Fruit fly (Drosophila melanogaster): ENCODE measurements around the gene Larp4B.

Larp4B gene

DNA sequence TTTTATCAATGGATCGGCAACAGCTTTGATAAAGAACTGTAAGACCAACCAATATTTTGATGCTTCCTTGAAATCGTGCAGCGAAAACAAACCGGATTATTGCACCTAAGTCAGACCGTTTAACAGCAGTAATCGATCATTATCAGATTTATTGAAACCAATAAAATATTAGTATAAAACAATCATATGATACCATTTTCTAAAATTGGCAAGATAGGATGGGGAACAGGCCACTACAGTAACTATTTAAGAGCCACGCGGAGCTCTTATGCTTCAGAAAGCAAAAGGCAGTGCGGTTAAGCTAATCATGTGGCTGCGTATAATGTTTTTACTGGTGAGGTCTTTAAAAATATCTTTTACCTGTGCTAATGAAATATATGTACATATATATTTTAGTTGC lies 38.3 kb upstream of the Larp4B start, which contains the start of gene CG32284:
Gene CG32284, plus strand, starts transcription at position 301 of the 400 bp plus-strand sequence.
- TF ChIP-seq CG10348 (GFP tag; IDR thresholded peaks at IDR 0.05) (no peak), CG8159 (tag; optimal IDR thresholded peaks at IDR 0.05) (no peak), CG8301 (tag; optimal IDR thresholded peaks at IDR 0.05) (no peak), CG15710 (tag; optimal IDR thresholded peaks at IDR 0.05) (no peak), CG17806 (tag; optimal IDR thresholded peaks at IDR 0.05) (no peak)

DNA sequence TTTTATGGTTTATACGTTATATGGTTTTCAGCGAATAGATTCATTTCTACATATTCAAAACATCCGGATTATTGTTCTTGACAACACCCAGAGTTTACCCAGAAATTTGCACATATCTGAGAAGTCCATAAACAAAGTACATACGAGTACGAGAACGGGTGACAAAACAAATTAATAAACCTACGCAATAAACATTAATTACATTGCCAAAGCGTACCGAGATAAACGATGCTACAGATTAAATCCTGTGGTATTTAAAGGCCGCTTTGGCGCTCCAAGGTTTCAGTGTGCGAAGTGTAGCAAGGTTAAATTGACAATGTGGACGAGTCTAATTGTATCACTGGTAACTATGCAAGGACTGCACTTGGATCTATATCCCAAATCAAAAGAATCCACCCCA lies 37.4 kb upstream of the Larp4B start, which contains the start of gene CG14957:
Gene CG14957, plus strand, starts transcription at position 301 of the 400 bp plus-strand sequence.
- TF ChIP-seq CG10348 (GFP tag; IDR thresholded peaks at IDR 0.05) (no peak), CG17806 (tag; optimal IDR thresholded peaks at IDR 0.05) (no peak), CG34367 (tag; optimal IDR thresholded peaks at IDR 0.05) (no peak), CG12605 (GFP tag; IDR thresholded peaks at IDR 0.05) (no peak), CG32121 (GFP tag; IDR thresholded peaks at IDR 0.05) (no peak), fd96Ca (GFP tag; IDR thresholded peaks at IDR 0.05) (no peak), gl (tag; optimal IDR thresholded peaks at IDR 0.05) (no peak), D1 (tag; optimal IDR thresholded peaks at IDR 0.05) (no peak), Ets98B (GFP tag; IDR thresholded peaks at IDR 0.05) (no peak), CG15710 (tag; optimal IDR thresholded peaks at IDR 0.05) (no peak), CG9948 (tag; optimal IDR thresholded peaks at IDR 0.05) (no peak), CG8301 (tag; optimal IDR thresholded peaks at IDR 0.05) (no peak), Snoo (tag; optimal IDR thresholded peaks at IDR 0.05) (no peak), CG13204 (GFP tag; optimal IDR thresholded peaks at IDR 0.05) (no peak), EcR (GFP tag; optimal IDR thresholded peaks at IDR 0.05) (no peak), CG8159 (tag; optimal IDR thresholded peaks at IDR 0.05) (no peak)

DNA sequence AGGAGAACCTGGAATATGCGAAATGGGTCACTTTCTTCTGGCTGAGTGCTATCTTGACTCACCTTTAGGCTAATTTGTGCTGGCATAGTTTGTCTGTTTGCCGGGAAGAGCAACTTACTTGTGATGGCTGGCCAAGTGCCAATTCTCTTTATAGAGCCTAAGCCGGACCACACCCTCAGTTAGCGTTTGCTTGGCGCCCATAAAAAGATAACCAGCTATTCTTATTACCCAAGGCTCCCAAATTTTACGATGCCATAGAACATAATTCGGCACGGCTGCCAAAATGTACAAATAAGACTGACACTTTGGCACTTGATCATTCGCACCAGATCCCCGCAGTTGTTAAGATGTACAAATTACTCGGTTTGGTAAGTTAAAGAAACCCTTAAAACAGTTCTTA lies 35.0 kb upstream of the Larp4B start, which contains the start of the genes CG42525 and CG14958:
Gene CG42525, minus strand, starts transcription at position 101 of the 400 bp plus-strand sequence.
Gene CG14958, plus strand, starts transcription at position 332 of the 400 bp plus-strand sequence.
- TF ChIP-seq CG15710 (tag; optimal IDR thresholded peaks at IDR 0.05), result no peak
- no peak for TF ChIP-seq CG14655 (GFP tag; optimal IDR thresholded peaks at IDR 0.05)
- no peak for TF ChIP-seq CG8301 (tag; optimal IDR thresholded peaks at IDR 0.05)
- TF ChIP-seq Pif1A (GFP tag; optimal IDR thresholded peaks at IDR 0.05), result no peak
- no peak for TF ChIP-seq gl (tag; optimal IDR thresholded peaks at IDR 0.05)
- no peak for TF ChIP-seq CG32121 (GFP tag; IDR thresholded peaks at IDR 0.05)
- no peak for TF ChIP-seq Ets98B (GFP tag; IDR thresholded peaks at IDR 0.05)
- TF ChIP-seq rn (GFP tag; IDR thresholded peaks at IDR 0.05), result no peak
- TF ChIP-seq EcR (GFP tag; optimal IDR thresholded peaks at IDR 0.05), result no peak
- TF ChIP-seq Snoo (tag; optimal IDR thresholded peaks at IDR 0.05), result no peak
- TF ChIP-seq CG34367 (tag; optimal IDR thresholded peaks at IDR 0.05), result no peak
- TF ChIP-seq CG12605 (GFP tag; IDR thresholded peaks at IDR 0.05), result no peak
- no peak for TF ChIP-seq CG8159 (tag; optimal IDR thresholded peaks at IDR 0.05)
- no peak for TF ChIP-seq D1 (tag; optimal IDR thresholded peaks at IDR 0.05)
- no peak for TF ChIP-seq CG9948 (tag; optimal IDR thresholded peaks at IDR 0.05)
- no peak for TF ChIP-seq CG17806 (tag; optimal IDR thresholded peaks at IDR 0.05)

DNA sequence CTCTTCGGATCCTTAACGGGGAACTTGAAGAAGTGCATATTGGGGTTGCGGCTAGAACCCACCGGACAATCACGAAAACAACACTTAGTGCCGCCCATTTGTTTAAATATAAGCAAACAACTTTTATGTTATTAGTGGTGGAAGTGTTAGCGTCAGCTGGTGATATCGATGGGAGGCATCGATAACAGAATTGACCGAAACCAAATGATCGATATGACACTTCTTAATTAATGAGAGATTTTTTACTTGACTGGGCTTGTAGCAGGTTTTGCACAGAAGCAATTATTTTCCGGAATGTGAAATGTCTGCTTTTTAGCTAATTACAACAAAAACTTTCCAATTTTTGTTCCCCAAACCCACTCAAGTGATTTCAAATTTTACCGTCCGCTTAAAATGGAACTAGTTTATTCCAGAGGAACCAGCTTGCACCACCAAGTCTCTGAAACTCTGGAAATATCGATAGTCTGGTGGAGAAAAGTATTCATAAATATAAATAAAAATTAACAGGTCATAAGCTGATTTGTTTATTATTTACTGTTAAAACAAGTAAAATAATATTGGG lies 32.2 kb upstream of the Larp4B start, which contains the start of gene CG14965:
Gene CG14965, minus strand, starts transcription at position 159 of the 562 bp plus-strand sequence.
- TF ChIP-seq CG17806 (tag; optimal IDR thresholded peaks at IDR 0.05) (no peak), CG4496 (GFP tag; IDR thresholded peaks at IDR 0.05) (no peak), CG10348 (GFP tag; IDR thresholded peaks at IDR 0.05) (no peak), fd96Ca (GFP tag; IDR thresholded peaks at IDR 0.05) (no peak), CG8301 (tag; optimal IDR thresholded peaks at IDR 0.05) (no peak), Snoo (tag; optimal IDR thresholded peaks at IDR 0.05) (no peak), rn (GFP tag; IDR thresholded peaks at IDR 0.05) (no peak), CG12605 (GFP tag; IDR thresholded peaks at IDR 0.05) (no peak)

DNA sequence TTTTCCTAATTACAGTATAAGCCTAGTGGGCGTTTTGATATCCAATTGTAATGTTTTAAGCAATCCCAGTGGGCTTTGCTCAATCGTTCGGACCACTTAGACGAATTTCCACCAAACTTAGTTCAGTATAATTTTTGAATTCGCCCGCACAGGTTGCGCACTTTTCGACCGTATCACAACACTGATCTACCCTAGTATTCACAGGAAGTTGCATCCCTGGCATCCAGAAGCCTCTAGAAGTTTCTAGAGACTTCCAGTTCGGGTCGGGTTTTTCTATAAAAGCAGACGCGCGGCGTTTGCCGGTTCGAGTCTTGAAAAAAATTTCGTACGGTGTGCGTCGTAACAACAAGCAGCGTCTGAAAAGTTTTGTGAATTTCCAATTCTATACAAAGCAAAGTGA lies 31.7 kb upstream of the Larp4B start, which contains the start of gene Hsp83:
Gene Hsp83, plus strand, starts transcription at position 58 of the 400 bp plus-strand sequence.
- TF ChIP-seq CG14655 (GFP tag; optimal IDR thresholded peaks at IDR 0.05), result no peak
- peak; percentile 72; the same call in 2 of the 3 replicates for TF ChIP-seq fd96Ca (GFP tag; IDR thresholded peaks at IDR 0.05)
- TF ChIP-seq CG17806 (tag; optimal IDR thresholded peaks at IDR 0.05), result peak; percentile 65
- TF ChIP-seq CG34367 (tag; optimal IDR thresholded peaks at IDR 0.05), result peak; percentile 89
- peak; percentile 94 for TF ChIP-seq Ets98B (GFP tag; IDR thresholded peaks at IDR 0.05)
- no peak for TF ChIP-seq CG8301 (tag; optimal IDR thresholded peaks at IDR 0.05)
- TF ChIP-seq rn (GFP tag; IDR thresholded peaks at IDR 0.05), result no peak
- peak; percentile 96 for TF ChIP-seq Pif1A (GFP tag; optimal IDR thresholded peaks at IDR 0.05)
- TF ChIP-seq Snoo (tag; optimal IDR thresholded peaks at IDR 0.05), result peak; percentile 97
- peak; percentile 87 for TF ChIP-seq CG32121 (GFP tag; IDR thresholded peaks at IDR 0.05)
- peak; percentile 95 for TF ChIP-seq CG13204 (GFP tag; optimal IDR thresholded peaks at IDR 0.05)
- TF ChIP-seq CG10348 (GFP tag; IDR thresholded peaks at IDR 0.05), result no peak
- TF ChIP-seq CG15710 (tag; optimal IDR thresholded peaks at IDR 0.05), result peak; percentile 76
- peak; percentile 58 for TF ChIP-seq CG9948 (tag; optimal IDR thresholded peaks at IDR 0.05)
- TF ChIP-seq CG8159 (tag; optimal IDR thresholded peaks at IDR 0.05), result peak; percentile 72
- TF ChIP-seq Pif1B (GFP tag; optimal IDR thresholded peaks at IDR 0.05), result peak; percentile 92
- peak; percentile 95 for TF ChIP-seq gl (tag; optimal IDR thresholded peaks at IDR 0.05)
- TF ChIP-seq EcR (GFP tag; optimal IDR thresholded peaks at IDR 0.05), result peak; percentile 22
- peak; percentile 94 for TF ChIP-seq CG12605 (GFP tag; IDR thresholded peaks at IDR 0.05)
- no peak for TF ChIP-seq D1 (tag; optimal IDR thresholded peaks at IDR 0.05)
- peak; percentile 95 for TF ChIP-seq CG4496 (GFP tag; IDR thresholded peaks at IDR 0.05)

DNA sequence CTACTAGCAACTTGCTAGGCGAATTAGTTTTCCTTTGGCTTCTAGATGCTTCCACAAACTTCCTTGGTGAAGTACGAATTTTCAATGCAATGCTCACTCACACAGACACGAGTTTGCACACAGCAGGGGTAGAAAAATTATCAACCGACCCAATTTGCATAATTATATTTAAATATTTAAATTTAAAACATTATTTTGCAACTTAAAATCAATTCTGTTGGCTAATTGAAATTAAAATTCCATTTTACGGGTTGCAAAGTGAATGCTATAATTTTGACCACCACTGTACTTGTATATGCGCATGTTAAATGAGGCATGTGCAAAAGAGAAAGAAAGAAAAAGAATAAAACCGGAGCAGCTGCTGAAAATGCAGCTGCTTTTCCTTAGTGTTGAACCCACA lies 30.6 kb upstream of the Larp4B start:
- TF ChIP-seq EcR (GFP tag; optimal IDR thresholded peaks at IDR 0.05) (no peak), CG34367 (tag; optimal IDR thresholded peaks at IDR 0.05) (peak; percentile 96), rn (GFP tag; IDR thresholded peaks at IDR 0.05) (peak; percentile 96), CG17806 (tag; optimal IDR thresholded peaks at IDR 0.05) (peak; percentile 96), D1 (tag; optimal IDR thresholded peaks at IDR 0.05) (no peak), CG14655 (GFP tag; optimal IDR thresholded peaks at IDR 0.05) (peak; percentile 96), CG12605 (GFP tag; IDR thresholded peaks at IDR 0.05) (peak; percentile 99), CG8159 (tag; optimal IDR thresholded peaks at IDR 0.05) (peak; percentile 94), CG10348 (GFP tag; IDR thresholded peaks at IDR 0.05) (peak; percentile 84), CG9948 (tag; optimal IDR thresholded peaks at IDR 0.05) (peak; percentile 93), CG13204 (GFP tag; optimal IDR thresholded peaks at IDR 0.05) (peak; percentile 55), CG32121 (GFP tag; IDR thresholded peaks at IDR 0.05) (peak; percentile 98), fd96Ca (GFP tag; IDR thresholded peaks at IDR 0.05) (peak; percentile 95), Snoo (tag; optimal IDR thresholded peaks at IDR 0.05) (peak; percentile 94), CG4496 (GFP tag; IDR thresholded peaks at IDR 0.05) (peak; percentile 99), Ets98B (GFP tag; IDR thresholded peaks at IDR 0.05) (peak; percentile 98), gl (tag; optimal IDR thresholded peaks at IDR 0.05) (peak; percentile 88), Pif1B (GFP tag; optimal IDR thresholded peaks at IDR 0.05) (peak; percentile 98), Pif1A (GFP tag; optimal IDR thresholded peaks at IDR 0.05) (peak; percentile 98), CG8301 (tag; optimal IDR thresholded peaks at IDR 0.05) (peak; percentile 97), CG15710 (tag; optimal IDR thresholded peaks at IDR 0.05) (peak; percentile 92)
